Worm (Caenorhabditis elegans) whole organism, L4 larva: Measurements from ENCODE around the gene nop-1.

ENCODE experiments used
- F10B5.3 ChIP-seq: sonication (generic microtip); optimal IDR thresholded peaks from 2 replicates; lab custom pipeline; 2016; ENCODE audit warnings: mild to moderate bottlenecking, missing genetic modification characterization, missing compliant biosample characterization
- F26F4.8 ChIP-seq: fragments of 200-800 bp; sonication (Bioruptor generic); conservative IDR thresholded peaks from 2 replicates; pipeline ENCODE4 v1.3.6; 2022; ENCODE audit warnings: missing genetic modification characterization, missing compliant biosample characterization
- F44E2.7 ChIP-seq: fragments of 200-800 bp; sonication (Bioruptor generic); IDR thresholded peaks from 2 replicates; pipeline ENCODE4 v2.1.2; 2022; ENCODE audit warnings: missing genetic modification characterization, missing compliant biosample characterization
- F49E8.2 ChIP-seq: sonication (generic microtip); optimal IDR thresholded peaks from 2 replicates; lab custom pipeline; 2016; ENCODE audit warnings: missing compliant biosample characterization, mild to moderate bottlenecking, missing genetic modification characterization, borderline replicate concordance
- R02D3.7 ChIP-seq: fragments of 150-350 bp; sonication (generic microtip); optimal IDR thresholded peaks from 3 replicates; lab custom pipeline; 2014; ENCODE audit warnings: missing biosample characterization, missing genetic modification characterization
- Y105C5A.15 ChIP-seq: fragments of 200-800 bp; sonication (Bioruptor generic); IDR thresholded peaks from 2 replicates; pipeline ENCODE4 v1.3.6; 2022; ENCODE audit warnings: missing genetic modification characterization, missing compliant biosample characterization
- Y5F2A.4 ChIP-seq: fragments of 200-800 bp; sonication (Bioruptor generic); optimal IDR thresholded peaks from 2 replicates; lab custom pipeline; 2018; ENCODE audit warnings: mild to moderate bottlenecking, missing genetic modification characterization, missing compliant biosample characterization
- ZK337.2 ChIP-seq: fragments of 200-800 bp; sonication (Bioruptor generic); IDR thresholded peaks from 2 replicates; pipeline ENCODE4 v1.3.6; 2022; ENCODE audit warnings: missing genetic modification reagents, missing genetic modification characterization, missing compliant biosample characterization
- attf-4 ChIP-seq: sonication (generic microtip); optimal IDR thresholded peaks from 3 replicates; lab custom pipeline; 2017; ENCODE audit warnings: missing biosample characterization, missing genetic modification characterization
- ceh-28 ChIP-seq: fragments of 150-350 bp; optimal IDR thresholded peaks from 2 replicates; lab custom pipeline; 2014; ENCODE audit warnings: missing biosample characterization, missing genetic modification reagents, missing genetic modification characterization
- ceh-62 ChIP-seq: sonication (generic microtip); optimal IDR thresholded peaks from 2 replicates; lab custom pipeline; 2017; ENCODE audit warnings: missing biosample characterization, missing genetic modification characterization
- daf-16 ChIP-seq, 3 experiments: sonication (generic microtip); optimal IDR thresholded peaks; 2 replicates each; lab custom pipeline; 2016 to 2017; ENCODE audit warnings: missing genetic modification characterization in 3 of 3, missing genetic modification reagents in 3 of 3, mild to moderate bottlenecking in 2 of 3, missing compliant biosample characterization in 2 of 3, missing biosample characterization in 1 of 3, moderate library complexity in 1 of 3
- dmd-9 ChIP-seq: fragments of 200-800 bp; sonication (Bioruptor generic); IDR thresholded peaks from 2 replicates; pipeline ENCODE4 v1.3.6; 2022; ENCODE audit warnings: missing genetic modification reagents, missing genetic modification characterization, missing compliant biosample characterization
- dpl-1 ChIP-seq: fragments of 150-350 bp; optimal IDR thresholded peaks from 2 replicates; lab custom pipeline; 2014; ENCODE audit warnings: missing biosample characterization, missing genetic modification reagents, missing genetic modification characterization
- dve-1 ChIP-seq: sonication (generic microtip); optimal IDR thresholded peaks from 2 replicates; lab custom pipeline; 2017; ENCODE audit warnings: antibody characterized with exemption, mild to moderate bottlenecking, missing genetic modification characterization, missing compliant biosample characterization; ENCODE audit not compliant: insufficient read depth
- egl-27 ChIP-seq: sonication (generic microtip); optimal IDR thresholded peaks from 3 replicates; lab custom pipeline; 2017; ENCODE audit warnings: missing biosample characterization, missing genetic modification reagents, missing genetic modification characterization
- egl-43 ChIP-seq: fragments of 200-800 bp; sonication (Bioruptor generic); IDR thresholded peaks from 2 replicates; pipeline ENCODE4 v1.3.6; 2022; ENCODE audit warnings: missing genetic modification reagents, missing genetic modification characterization, missing compliant biosample characterization
- fkh-10 ChIP-seq: fragments of 150-350 bp; optimal IDR thresholded peaks from 2 replicates; lab custom pipeline; 2014; ENCODE audit warnings: missing biosample characterization, missing genetic modification reagents, missing genetic modification characterization
- gei-8 ChIP-seq: fragments of 200-800 bp; sonication (Bioruptor generic); optimal IDR thresholded peaks from 2 replicates; lab custom pipeline; 2018; ENCODE audit warnings: mild to moderate bottlenecking, missing genetic modification characterization, missing compliant biosample characterization
- hif-1 ChIP-seq, 2 experiments: sonication (generic microtip); optimal IDR thresholded peaks; 2 replicates each; lab custom pipeline; 2016 to 2017; ENCODE audit warnings: missing compliant biosample characterization in 2 of 2, missing genetic modification characterization in 2 of 2, missing genetic modification reagents in 2 of 2, missing genotype in 2 of 2, mild to moderate bottlenecking in 1 of 2
- hlh-11 ChIP-seq: fragments of 200-800 bp; sonication (Bioruptor generic); optimal IDR thresholded peaks from 2 replicates; lab custom pipeline; 2018; ENCODE audit warnings: mild to moderate bottlenecking, missing genetic modification characterization, missing compliant biosample characterization
- hlh-30 ChIP-seq: sonication (generic microtip); optimal IDR thresholded peaks from 2 replicates; lab custom pipeline; 2017; ENCODE audit warnings: antibody characterized with exemption, mild to moderate bottlenecking, missing genetic modification characterization, missing compliant biosample characterization; ENCODE audit not compliant: insufficient read depth
- hmg-1.1 ChIP-seq: fragments of 200-800 bp; sonication (Bioruptor generic); IDR thresholded peaks from 2 replicates; pipeline ENCODE4 v1.3.6; 2022; ENCODE audit warnings: missing genetic modification reagents, missing genetic modification characterization, missing compliant biosample characterization
- jun-1 ChIP-seq: fragments of 150-350 bp; optimal IDR thresholded peaks from 2 replicates; lab custom pipeline; 2014; ENCODE audit warnings: missing biosample characterization, missing genetic modification reagents, missing genetic modification characterization
- lim-7 ChIP-seq: fragments of 200-800 bp; sonication (Bioruptor generic); IDR thresholded peaks from 2 replicates; pipeline ENCODE4 v1.3.6; 2022; ENCODE audit warnings: missing genetic modification characterization, missing compliant biosample characterization
- lin-13 ChIP-seq: fragments of 150-350 bp; optimal IDR thresholded peaks from 2 replicates; lab custom pipeline; 2014; ENCODE audit warnings: missing biosample characterization, missing genetic modification reagents, missing genetic modification characterization
- lin-15B ChIP-seq: fragments of 150-350 bp; sonication (generic microtip); optimal IDR thresholded peaks from 3 replicates; lab custom pipeline; 2014; ENCODE audit warnings: missing biosample characterization, missing genetic modification characterization
- lin-29 ChIP-seq: fragments of 200-800 bp; sonication (Bioruptor generic); IDR thresholded peaks from 2 replicates; pipeline ENCODE4 v1.3.6; 2022; ENCODE audit warnings: missing genetic modification reagents, missing genetic modification characterization, missing compliant biosample characterization
- lin-39 ChIP-seq: fragments of 150-350 bp; optimal IDR thresholded peaks from 2 replicates; lab custom pipeline; 2014; ENCODE audit warnings: missing biosample characterization, missing genetic modification reagents, missing genetic modification characterization
- lir-3 ChIP-seq: sonication (generic microtip); optimal IDR thresholded peaks from 2 replicates; lab custom pipeline; 2016; ENCODE audit warnings: mild to moderate bottlenecking, missing genetic modification characterization, missing compliant biosample characterization
- madf-9 ChIP-seq: fragments of 200-800 bp; sonication (Bioruptor generic); conservative IDR thresholded peaks from 2 replicates; pipeline ENCODE4 v1.3.6; 2022; ENCODE audit warnings: missing genetic modification reagents, missing genetic modification characterization, missing compliant biosample characterization
- mdl-1 ChIP-seq, 2 experiments: fragments of 150-350 bp in 1 of 2; sonication (generic microtip) in 1 of 2; optimal IDR thresholded peaks; 2 replicates each; lab custom pipeline; 2014 to 2017; ENCODE audit warnings: missing biosample characterization in 2 of 2, missing genetic modification characterization in 2 of 2
- mxl-3 ChIP-seq: fragments of 200-800 bp; sonication (Bioruptor generic); optimal IDR thresholded peaks from 2 replicates; lab custom pipeline; 2018; ENCODE audit warnings: mild to moderate bottlenecking, missing genetic modification characterization, missing compliant biosample characterization
- nhr-102 ChIP-seq: sonication (generic microtip); optimal IDR thresholded peaks from 2 replicates; lab custom pipeline; 2016; ENCODE audit warnings: mild to moderate bottlenecking, missing genetic modification characterization, moderate library complexity, missing compliant biosample characterization
- nhr-11 ChIP-seq: fragments of 150-350 bp; optimal IDR thresholded peaks from 2 replicates; lab custom pipeline; 2014; ENCODE audit warnings: missing biosample characterization, missing genetic modification characterization
- nhr-25 ChIP-seq: sonication (generic microtip); optimal IDR thresholded peaks from 2 replicates; lab custom pipeline; 2017; ENCODE audit warnings: missing genetic modification characterization, mild to moderate bottlenecking, missing compliant biosample characterization, antibody characterized with exemption, moderate library complexity, borderline replicate concordance; ENCODE audit not compliant: insufficient read depth
- nhr-42 ChIP-seq: fragments of 200-800 bp; sonication (Bioruptor generic); IDR thresholded peaks from 2 replicates; pipeline ENCODE4 v1.3.6; 2022; ENCODE audit warnings: missing genetic modification characterization, missing compliant biosample characterization
- nhr-48 ChIP-seq: sonication (generic microtip); optimal IDR thresholded peaks from 2 replicates; lab custom pipeline; 2016; ENCODE audit warnings: mild to moderate bottlenecking, missing genetic modification characterization, missing compliant biosample characterization
- nhr-6 ChIP-seq: fragments of 150-350 bp; optimal IDR thresholded peaks from 2 replicates; lab custom pipeline; 2014; ENCODE audit warnings: missing biosample characterization, missing genetic modification characterization
- saeg-2 ChIP-seq: fragments of 200-800 bp; sonication (Bioruptor generic); IDR thresholded peaks from 2 replicates; pipeline ENCODE4 v1.3.6; 2022; ENCODE audit warnings: missing genetic modification reagents, missing genetic modification characterization, missing compliant biosample characterization
- sdz-12 ChIP-seq: fragments of 200-800 bp; sonication (Bioruptor generic); optimal IDR thresholded peaks from 2 replicates; lab custom pipeline; 2018; ENCODE audit warnings: mild to moderate bottlenecking, missing genetic modification characterization, missing compliant biosample characterization
- skn-1 ChIP-seq: fragments of 150-350 bp; optimal IDR thresholded peaks from 2 replicates; lab custom pipeline; 2014; ENCODE audit warnings: missing biosample characterization, missing genetic modification characterization
- spr-1 ChIP-seq: sonication (generic microtip); optimal IDR thresholded peaks from 2 replicates; lab custom pipeline; 2016; ENCODE audit warnings: mild to moderate bottlenecking, missing genetic modification characterization, missing compliant biosample characterization
- spr-3 ChIP-seq: fragments of 200-800 bp; sonication (Bioruptor generic); optimal IDR thresholded peaks from 2 replicates; lab custom pipeline; 2018; ENCODE audit warnings: mild to moderate bottlenecking, missing genetic modification characterization, missing compliant biosample characterization
- tag-97 ChIP-seq: fragments of 200-800 bp; sonication (Bioruptor generic); IDR thresholded peaks from 2 replicates; pipeline ENCODE4 v1.3.6; 2022; ENCODE audit warnings: missing genetic modification characterization, missing compliant biosample characterization
- tra-1 ChIP-seq: fragments of 200-800 bp; sonication (Bioruptor generic); IDR thresholded peaks from 2 replicates; pipeline ENCODE4 v1.3.6; 2022; ENCODE audit warnings: missing genetic modification reagents, missing genetic modification characterization, missing compliant biosample characterization
- unc-130 ChIP-seq: sonication (generic microtip); optimal IDR thresholded peaks from 2 replicates; lab custom pipeline; 2016; ENCODE audit warnings: missing genetic modification reagents, missing genetic modification characterization, missing compliant biosample characterization
- unc-39 ChIP-seq: sonication (generic microtip); optimal IDR thresholded peaks from 2 replicates; lab custom pipeline; 2017; ENCODE audit warnings: missing biosample characterization, missing genetic modification characterization
- unc-62 ChIP-seq, 3 experiments: fragments of 150-350 bp in 1 of 3; sonication (generic microtip); optimal IDR thresholded peaks in 2 of 3; peaks in 1 of 3; 1 replicate in 1 of 3; 2 replicates in 2 of 3; lab custom pipeline; 2014 to 2017; ENCODE audit warnings: missing biosample characterization in 3 of 3, missing genetic modification characterization in 3 of 3, missing genetic modification reagents in 3 of 3, missing genotype in 1 of 3
- ztf-11 ChIP-seq: fragments of 150-350 bp; optimal IDR thresholded peaks from 2 replicates; lab custom pipeline; 2014; ENCODE audit warnings: missing biosample characterization, missing genetic modification characterization

The nop-1 gene

ce11 chrIII:5940525-5940974 is 18.0 kb upstream of the nop-1 start (continued):
- TF ChIP-seq unc-39, result no peak
- peak; percentile 40 for TF ChIP-seq spr-1 (tag; lab: Kevin White, UChicago)
- TF ChIP-seq spr-3 (GFP tag; lab: Kevin White, UChicago), result no peak
- TF ChIP-seq hmg-1.1 (GFP tag; lab: Robert Waterston, UW), result peak; percentile 72
- no peak; the same call in 1 of the 2 replicates for TF ChIP-seq lin-29 (GFP tag; lab: Robert Waterston, UW)
- no peak for TF ChIP-seq lin-39 (tag; lab: Kevin White, UChicago)
- TF ChIP-seq lin-13 (GFP tag; lab: Kevin White, UChicago), result peak; percentile 45
- TF ChIP-seq dmd-9 (GFP tag; lab: Robert Waterston, UW), result no peak
- TF ChIP-seq lim-7, result peak; percentile 51; the same call in 1 of the 2 replicates
- TF ChIP-seq F44E2.7 (GFP tag; lab: Robert Waterston, UW), result no peak
- TF ChIP-seq F49E8.2, result no peak
- TF ChIP-seq lir-3 (tag; lab: Kevin White, UChicago), result no peak
- TF ChIP-seq dve-1 (tag; lab: Kevin White, UChicago), result peak; percentile 85
- TF ChIP-seq jun-1 (tag; lab: Kevin White, UChicago), result no peak
- TF ChIP-seq nhr-25 (tag; lab: Kevin White, UChicago), result no peak
- TF ChIP-seq madf-9 (GFP tag; lab: Robert Waterston, UW), result peak; percentile 59
- peak; percentile 98 for TF ChIP-seq hlh-30 (tag; lab: Kevin White, UChicago)
- TF ChIP-seq Y105C5A.15 (GFP tag; lab: Robert Waterston, UW), result no peak
- TF ChIP-seq nhr-102 (tag; lab: Kevin White, UChicago), result no peak
- no peak for TF ChIP-seq unc-130 (GFP tag; lab: Kevin White, UChicago)
- peak; percentile 88 for TF ChIP-seq ceh-28
- TF ChIP-seq sdz-12 (GFP tag; lab: Kevin White, UChicago), result no peak
- no peak for TF ChIP-seq F10B5.3 (tag; lab: Kevin White, UChicago)
- TF ChIP-seq nhr-11 (tag; lab: Kevin White, UChicago), result peak; percentile 66
- no peak for TF ChIP-seq tag-97
- peak; percentile 75 for TF ChIP-seq egl-43
- no peak for TF ChIP-seq daf-16 (GFP tag; optimal IDR thresholded peaks at IDR 0.05; lab: Kevin White, UChicago)
- TF ChIP-seq daf-16 (tag; optimal IDR thresholded peaks at IDR 0.05; lab: Kevin White, UChicago), result peak; percentile 36
- TF ChIP-seq F26F4.8 (GFP tag; lab: Robert Waterston, UW), result no peak
- TF ChIP-seq egl-27 (tag; lab: Kevin White, UChicago), result no peak
- no peak for TF ChIP-seq nhr-42 (GFP tag; lab: Robert Waterston, UW)
- no peak for TF ChIP-seq ztf-11 (tag; lab: Kevin White, UChicago)
- peak; percentile 92 for TF ChIP-seq hlh-11 (tag; lab: Kevin White, UChicago)
- peak in 1 of 2 experiments; percentile 62 for TF ChIP-seq hif-1 (tag; optimal IDR thresholded peaks at IDR 0.05; lab: Kevin White, UChicago)
- peak; percentile 90 for TF ChIP-seq mxl-3 (GFP tag; lab: Kevin White, UChicago)
- no peak for TF ChIP-seq nhr-6 (tag; lab: Kevin White, UChicago)
- TF ChIP-seq fkh-10, result no peak
- no peak for TF ChIP-seq dpl-1 (GFP tag; lab: Kevin White, UChicago)
- no peak for TF ChIP-seq saeg-2 (GFP tag; lab: Robert Waterston, UW)
- no peak for TF ChIP-seq ceh-62 (tag; lab: Kevin White, UChicago)
- TF ChIP-seq nhr-48 (tag; lab: Kevin White, UChicago), result no peak
- no peak for TF ChIP-seq Y5F2A.4 (GFP tag; lab: Kevin White, UChicago)
- TF ChIP-seq skn-1 (tag; lab: Kevin White, UChicago), result no peak
- TF ChIP-seq lin-15B (tag; lab: Kevin White, UChicago), result no peak
- TF ChIP-seq unc-62 (GFP tag; optimal IDR thresholded peaks at IDR 0.05 in 1 of 2; lab: Kevin White, UChicago), result peak in 1 of 2 experiments; percentile 99
- TF ChIP-seq unc-62 (tag; optimal IDR thresholded peaks at IDR 0.05; lab: Kevin White, UChicago), result peak; percentile 18
- no peak for TF ChIP-seq attf-4
- TF ChIP-seq tra-1 (GFP tag; lab: Robert Waterston, UW), result peak; percentile 34; the same call in 1 of the 2 replicates
- TF ChIP-seq mdl-1 (tag; optimal IDR thresholded peaks at IDR 0.05; lab: Kevin White, UChicago), result peak; percentile 96
- no peak for TF ChIP-seq ZK337.2 (GFP tag; lab: Robert Waterston, UW)
- TF ChIP-seq R02D3.7, result no peak
- no peak for TF ChIP-seq gei-8 (GFP tag; lab: Kevin White, UChicago)
